In the genomic region with DNA sequence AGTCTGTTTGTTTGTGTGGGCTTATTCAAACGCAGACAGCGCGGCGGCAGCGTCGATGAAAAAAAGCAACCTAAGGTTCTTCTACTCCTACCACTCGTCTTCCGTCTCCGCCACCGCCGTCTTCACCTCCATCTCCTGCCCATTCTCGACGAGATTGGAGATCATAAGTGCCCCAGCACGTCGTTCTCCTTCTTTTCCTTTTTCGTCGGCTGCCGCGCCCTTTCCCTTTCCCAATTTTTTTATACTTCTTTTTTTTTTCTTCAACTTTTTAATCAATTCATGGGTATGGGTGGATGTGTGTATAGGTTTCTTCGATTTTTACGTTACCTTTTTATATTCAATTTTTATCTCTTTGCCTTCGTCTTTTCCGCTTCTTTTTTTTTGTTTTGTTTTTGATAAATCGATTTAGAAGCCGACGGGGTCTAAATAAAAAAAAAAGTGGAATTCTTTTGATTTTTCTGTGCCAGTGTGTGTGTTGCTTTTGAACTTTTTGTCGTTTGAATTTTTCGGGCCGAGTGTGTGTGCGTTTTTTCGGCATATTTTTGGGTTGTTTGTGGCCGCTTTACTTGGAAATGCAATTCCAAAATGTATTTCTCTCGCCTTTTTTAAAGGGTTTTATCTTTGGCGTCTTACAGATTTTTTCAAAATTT, we compare ENCODE assay signal across 1 fruit fly cellular context.
TF ChIP-seq lines count a peak whose summit lies in the region.

No protein-coding gene starts in this region.

TF ChIP-seq in whole organism, embryonic, 481 proteins besides CTCF, POLR2A, EP300 and RAD21 (continued from another document):
- TF ChIP-seq CG8388 (GFP tag; optimal IDR thresholded peaks at IDR 0.05; lab: Kevin White, UChicago) (no peak), NC2α (GFP tag; optimal IDR thresholded peaks at IDR 0.05; lab: Kevin White, UChicago) (no peak), D19A (tag; optimal IDR thresholded peaks at IDR 0.05; lab: Kevin White, UChicago) (no peak), row (GFP tag; IDR thresholded peaks at IDR 0.05; lab: Robert Waterston, UW) (0 out of 3 replicates have a peak, but pooled peaks have one; percentile 8), pnt (GFP tag; optimal IDR thresholded peaks at IDR 0.05; lab: Kevin White, UChicago) (no peak), gem (tag; optimal IDR thresholded peaks at IDR 0.05; lab: Kevin White, UChicago) (peak; percentile 38), gfzf (GFP tag; optimal IDR thresholded peaks at IDR 0.05; lab: Kevin White, UChicago) (no peak), CG30403 (GFP tag; optimal IDR thresholded peaks at IDR 0.05; lab: Kevin White, UChicago) (no peak), lbe (GFP tag; optimal IDR thresholded peaks at IDR 0.05; lab: Kevin White, UChicago) (peak; percentile 26), YL-1 (GFP tag; optimal IDR thresholded peaks at IDR 0.05; lab: Kevin White, UChicago) (no peak), lilli (GFP tag; optimal IDR thresholded peaks at IDR 0.05; lab: Kevin White, UChicago) (no peak), CG10543 (GFP tag; optimal IDR thresholded peaks at IDR 0.05; lab: Kevin White, UChicago) (peak; percentile 27), phol (tag; optimal IDR thresholded peaks at IDR 0.05; lab: Kevin White, UChicago) (no peak), btn (GFP tag; optimal IDR thresholded peaks at IDR 0.05; lab: Kevin White, UChicago) (no peak), Med (GFP tag; lab: Kevin White, UChicago) (peak; percentile 66), knrl (GFP tag; IDR thresholded peaks at IDR 0.05; lab: Robert Waterston, UW; ENCODE audit: partially characterized antibody) (no peak), dmrt11E (tag; optimal IDR thresholded peaks at IDR 0.05; lab: Kevin White, UChicago) (peak; percentile 19), dan (GFP tag; IDR thresholded peaks at IDR 0.05; lab: Robert Waterston, UW) (no peak), crol (GFP tag; IDR thresholded peaks at IDR 0.05; lab: Robert Waterston, UW) (peak; percentile 93), vnd (GFP tag; IDR thresholded peaks at IDR 0.05; lab: Robert Waterston, UW; ENCODE audit: partially characterized antibody) (no peak), kni (GFP tag; optimal IDR thresholded peaks at IDR 0.05; lab: Kevin White, UChicago) (peak; percentile 87), ash1 (GFP tag; optimal IDR thresholded peaks at IDR 0.05; lab: Kevin White, UChicago) (no peak), sens (GFP tag; lab: Kevin White, UChicago) (peak; percentile 53), NfI (GFP tag; optimal IDR thresholded peaks at IDR 0.05; lab: Kevin White, UChicago) (no peak), nom (GFP tag; optimal IDR thresholded peaks at IDR 0.05; lab: Kevin White, UChicago) (peak; percentile 68), CG13123 (GFP tag; optimal IDR thresholded peaks at IDR 0.05; lab: Kevin White, UChicago) (no peak), abd-A (tag; optimal IDR thresholded peaks at IDR 0.05; lab: Kevin White, UChicago) (peak; percentile 60), CG15601 (tag; optimal IDR thresholded peaks at IDR 0.05; lab: Kevin White, UChicago) (no peak), lov (optimal IDR thresholded peaks at IDR 0.05; lab: Kevin White, UChicago) (no peak), lov (GFP tag; IDR thresholded peaks at IDR 0.05; lab: Robert Waterston, UW) (no peak), CG12219 (GFP tag; optimal IDR thresholded peaks at IDR 0.05; lab: Kevin White, UChicago) (no peak), kah (GFP tag; optimal IDR thresholded peaks at IDR 0.05; lab: Kevin White, UChicago) (no peak), CG9437 (GFP tag; optimal IDR thresholded peaks at IDR 0.05; lab: Kevin White, UChicago) (no peak), psq (GFP tag; optimal IDR thresholded peaks at IDR 0.05; lab: Kevin White, UChicago) (no peak), exex (tag; optimal IDR thresholded peaks at IDR 0.05; lab: Kevin White, UChicago) (no peak), seq (GFP tag; IDR thresholded peaks at IDR 0.05; lab: Robert Waterston, UW) (no peak), CG11560 (tag; IDR thresholded peaks at IDR 0.05; lab: Robert Waterston, UW) (no peak), Xrp1 (GFP tag; IDR thresholded peaks at IDR 0.05; lab: Robert Waterston, UW) (no peak), grn (GFP tag; optimal IDR thresholded peaks at IDR 0.05; lab: Kevin White, UChicago) (peak; percentile 70), Fer2 (tag; optimal IDR thresholded peaks at IDR 0.05; lab: Kevin White, UChicago) (no peak), CG1792 (GFP tag; optimal IDR thresholded peaks at IDR 0.05; lab: Kevin White, UChicago) (no peak), E2f1 (GFP tag; IDR thresholded peaks at IDR 0.05; lab: Robert Waterston, UW) (no peak), shn (GFP tag; optimal IDR thresholded peaks at IDR 0.05; lab: Kevin White, UChicago) (peak; percentile 28), Hr3 (GFP tag; optimal IDR thresholded peaks at IDR 0.05; lab: Kevin White, UChicago) (no peak), Opbp (GFP tag; IDR thresholded peaks at IDR 0.05; lab: Robert Waterston, UW; ENCODE audit: partially characterized antibody) (0 out of 3 replicates have a peak, but pooled peaks have one; percentile 20), pros (GFP tag; optimal IDR thresholded peaks at IDR 0.05; lab: Kevin White, UChicago) (peak; percentile 96), Dek (tag; optimal IDR thresholded peaks at IDR 0.05; lab: Kevin White, UChicago) (no peak), Blimp-1 (GFP tag; optimal IDR thresholded peaks at IDR 0.05; lab: Kevin White, UChicago) (peak; percentile 29), NC2β (GFP tag; optimal IDR thresholded peaks at IDR 0.05; lab: Kevin White, UChicago) (no peak), CG1602 (GFP tag; optimal IDR thresholded peaks at IDR 0.05; lab: Kevin White, UChicago) (no peak), vvl (GFP tag; IDR thresholded peaks at IDR 0.05; lab: Robert Waterston, UW) (peak; percentile 28; the same call in 1 of the 2 replicates), Dp (GFP tag; optimal IDR thresholded peaks at IDR 0.05; lab: Kevin White, UChicago) (no peak), crc (GFP tag; optimal IDR thresholded peaks at IDR 0.05; lab: Kevin White, UChicago) (no peak), CG17186 (GFP tag; optimal IDR thresholded peaks at IDR 0.05; lab: Kevin White, UChicago) (no peak), unc-4 (GFP tag; IDR thresholded peaks at IDR 0.05; lab: Robert Waterston, UW; ENCODE audit: partially characterized antibody) (no peak)
